Fruit fly (Drosophila melanogaster) Kc167 (cell line): Measurements from ENCODE around the gene mRpL27.

Experiments
- Myc ChIP-seq: fragments of >200 bp; optimal IDR thresholded peaks from 2 replicates; lab custom pipeline; 2017; ENCODE audit warnings: missing external identifiers
- ttk ChIP-seq: sonication (Bioruptor generic); optimal IDR thresholded peaks from 2 replicates; lab custom pipeline; 2017; ENCODE audit warnings: missing external identifiers

DNA sequence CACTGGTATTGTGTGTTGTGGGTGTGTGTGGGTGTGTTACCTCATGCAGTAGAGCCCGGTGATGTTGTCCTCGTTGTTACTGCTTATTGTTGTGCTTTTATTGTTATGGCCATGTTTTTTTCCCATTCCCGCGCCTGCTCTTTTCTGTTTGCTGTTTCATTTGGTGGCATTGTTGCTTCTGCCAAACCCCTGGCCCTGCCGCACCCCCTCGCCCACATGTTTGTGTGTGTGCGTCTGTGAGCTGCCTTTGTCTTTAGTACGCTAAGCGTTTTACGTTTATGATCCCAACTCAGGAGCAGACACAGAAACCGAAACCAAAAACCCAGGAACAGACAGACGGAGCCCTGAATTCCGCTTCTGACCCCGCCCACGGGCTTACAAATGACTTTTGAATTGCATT lies 45.4 kb downstream of the mRpL27 start:
- TF ChIP-seq Myc (lab: Kevin White, UChicago) (no peak), ttk (lab: Kevin White, UChicago) (no peak)
